Worm (Caenorhabditis elegans): ENCODE results near the gene idpp-13.

Gene idpp-13

ce11 chrIII:895525-895924 is 21.3 kb downstream of the idpp-13 start, which contains the start of the genes ztf-18 and F23H11.2:
Gene ztf-18, minus strand, starts transcription at chrIII:895712.
Gene F23H11.2, plus strand, starts transcription at chrIII:895747.
- TF ChIP-seq sem-4 (tag; optimal IDR thresholded peaks at IDR 0.05), result peak; percentile 50
- TF ChIP-seq nhr-237 (tag; optimal IDR thresholded peaks at IDR 0.05), result no peak

ce11 chrIII:891014-891413 is 25.8 kb downstream of the idpp-13 start, which contains the start of gene T24C4.10:
Gene T24C4.10, minus strand, starts transcription at chrIII:891243.
- TF ChIP-seq dmd-4 (tag; optimal IDR thresholded peaks at IDR 0.05), result no peak
- TF ChIP-seq F13H6.1 (tag; optimal IDR thresholded peaks at IDR 0.05), result no peak
- no peak for TF ChIP-seq nhr-25 (tag; optimal IDR thresholded peaks at IDR 0.05)
- no peak for TF ChIP-seq sma-3 (GFP tag; optimal IDR thresholded peaks at IDR 0.05)
- TF ChIP-seq crh-2 (tag; optimal IDR thresholded peaks at IDR 0.05), result no peak
- no peak for TF ChIP-seq elt-1 (tag; optimal IDR thresholded peaks at IDR 0.05)
- TF ChIP-seq nhr-23 (tag; optimal IDR thresholded peaks at IDR 0.05), result no peak
- peak; percentile 71 for TF ChIP-seq fos-1 (tag; optimal IDR thresholded peaks at IDR 0.05)

ce11 chrIII:888983-889549 is 27.7 kb downstream of the idpp-13 start:
- no peak for TF ChIP-seq nhr-129 (tag; optimal IDR thresholded peaks at IDR 0.05)
- TF ChIP-seq lsy-2 (tag; optimal IDR thresholded peaks at IDR 0.05), result peak in 1 of 2 experiments; percentile 69
- peak; percentile 11 for TF ChIP-seq unc-55 (GFP tag; optimal IDR thresholded peaks at IDR 0.05)
- peak; percentile 64 for TF ChIP-seq C34F6.9 (tag; optimal IDR thresholded peaks at IDR 0.05)
- no peak for TF ChIP-seq sma-3 (GFP tag; optimal IDR thresholded peaks at IDR 0.05)

DNA sequence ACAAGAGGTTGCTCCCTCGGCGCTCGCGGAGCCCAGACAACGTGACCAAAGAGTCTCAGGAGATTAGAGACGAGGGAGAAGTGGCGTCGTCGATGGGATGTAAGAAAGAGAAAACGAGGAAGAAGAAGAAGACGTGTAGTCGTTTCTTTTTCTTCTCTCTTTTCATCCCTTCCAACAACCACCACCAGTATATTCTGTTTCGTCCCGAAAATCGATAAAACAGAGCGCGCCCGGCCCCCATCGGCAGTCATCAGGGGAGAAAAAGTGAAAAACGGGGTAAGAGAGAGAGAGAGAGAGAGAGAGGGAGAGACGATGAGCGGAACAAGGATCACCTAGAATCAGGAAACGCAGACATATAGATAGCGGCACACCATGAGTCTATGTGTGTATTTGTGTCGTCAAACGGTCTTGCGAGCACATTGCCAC is 28.9 kb downstream of the idpp-13 start:
- no peak for TF ChIP-seq unc-62 (GFP tag; optimal IDR thresholded peaks at IDR 0.05)
- TF ChIP-seq blmp-1 (tag; optimal IDR thresholded peaks at IDR 0.05; ENCODE audit: insufficient read depth), result peak; percentile 80
- peak; percentile 68 for TF ChIP-seq sem-4 (tag; optimal IDR thresholded peaks at IDR 0.05)
- TF ChIP-seq elt-3 (tag; optimal IDR thresholded peaks at IDR 0.05), result no peak
- TF ChIP-seq nhr-129 (tag; optimal IDR thresholded peaks at IDR 0.05), result peak; percentile 73
- peak; percentile 90 for TF ChIP-seq crh-2 (tag; optimal IDR thresholded peaks at IDR 0.05)
- peak; percentile 53 for TF ChIP-seq gmeb-1 (tag; optimal IDR thresholded peaks at IDR 0.05)
- peak; percentile 53 for TF ChIP-seq nhr-6 (tag; optimal IDR thresholded peaks at IDR 0.05)
- TF ChIP-seq ceh-82 (tag; optimal IDR thresholded peaks at IDR 0.05), result no peak
- TF ChIP-seq ztf-4 (tag; optimal IDR thresholded peaks at IDR 0.05), result peak; percentile 23
- peak; percentile 12 to 72 for TF ChIP-seq mdl-1 (tag; optimal IDR thresholded peaks at IDR 0.05)
- TF ChIP-seq skn-1 (tag; optimal IDR thresholded peaks at IDR 0.05), result no peak
- peak; percentile 55 for TF ChIP-seq lin-13 (GFP tag; optimal IDR thresholded peaks at IDR 0.05)
- peak; percentile 71 for TF ChIP-seq Y55F3AM.14 (GFP tag; optimal IDR thresholded peaks at IDR 0.05)
- peak; percentile 64 to 78 for TF ChIP-seq lsy-2 (tag; optimal IDR thresholded peaks at IDR 0.05)
- TF ChIP-seq ztf-1 (GFP tag; conservative IDR thresholded peaks at IDR 0.05), result no peak
- TF ChIP-seq snpc-4 (tag; optimal IDR thresholded peaks at IDR 0.05), result no peak
- TF ChIP-seq sma-3 (GFP tag; optimal IDR thresholded peaks at IDR 0.05), result peak; percentile 40
- TF ChIP-seq mab-5 (tag; optimal IDR thresholded peaks at IDR 0.05), result peak; percentile 72
- no peak for TF ChIP-seq dmd-4 (tag; optimal IDR thresholded peaks at IDR 0.05)
- TF ChIP-seq unc-55 (GFP tag; optimal IDR thresholded peaks at IDR 0.05), result peak; percentile 93
- TF ChIP-seq C34F6.9 (tag; optimal IDR thresholded peaks at IDR 0.05), result peak; percentile 79
- peak; percentile 26 for TF ChIP-seq nhr-21 (tag; optimal IDR thresholded peaks at IDR 0.05)
- no peak for TF ChIP-seq nhr-12 (tag; optimal IDR thresholded peaks at IDR 0.05)
- TF ChIP-seq alr-1 (tag; optimal IDR thresholded peaks at IDR 0.05), result no peak
- TF ChIP-seq fos-1 (tag; optimal IDR thresholded peaks at IDR 0.05), result peak; percentile 43
- peak; percentile 28 for TF ChIP-seq zag-1 (tag; optimal IDR thresholded peaks at IDR 0.05)
- TF ChIP-seq nhr-77 (tag; optimal IDR thresholded peaks at IDR 0.05), result no peak
- no peak for TF ChIP-seq nhr-25 (tag; optimal IDR thresholded peaks at IDR 0.05)
- peak; percentile 72 for TF ChIP-seq F13H6.1 (tag; optimal IDR thresholded peaks at IDR 0.05)
- TF ChIP-seq sma-9 (GFP tag; optimal IDR thresholded peaks at IDR 0.05), result peak; percentile 68
- no peak for TF ChIP-seq sma-9 (tag; optimal IDR thresholded peaks at IDR 0.05)
- TF ChIP-seq lin-11 (tag; optimal IDR thresholded peaks at IDR 0.05), result peak; percentile 73
- TF ChIP-seq nhr-23 (tag; optimal IDR thresholded peaks at IDR 0.05), result no peak
